Worm (Caenorhabditis elegans) whole organism, dauer: Measurements from ENCODE around the gene dlhd-1.

Experiments
- unc-62 ChIP-seq: sonication (generic microtip); optimal IDR thresholded peaks from 2 replicates; lab custom pipeline; 2017; ENCODE audit warnings: missing biosample characterization, missing genetic modification reagents, missing genetic modification characterization

The dlhd-1 gene

ce11 chrII:1172080-1172575 lies at the start of gene dlhd-1:
Gene dlhd-1 (minus strand): TSS chrII:1172130.
- no peak for TF ChIP-seq unc-62 (GFP tag; lab: Kevin White, UChicago)

ce11 chrII:1217269-1217668 lies 45.3 kb upstream of the dlhd-1 start:
- TF ChIP-seq unc-62 (GFP tag; lab: Kevin White, UChicago), result no peak

- TF ChIP-seq unc-62 (GFP tag; lab: Kevin White, UChicago), result no peak
Observed at ce11 chrII:1214627-1215026, 42.7 kb upstream of the dlhd-1 start.

ce11 chrII:1203523-1203922 lies 31.6 kb upstream of the dlhd-1 start:
- no peak for TF ChIP-seq unc-62 (GFP tag; lab: Kevin White, UChicago)

- no peak for TF ChIP-seq unc-62 (GFP tag; lab: Kevin White, UChicago)
Observed at ce11 chrII:1199987-1200386, 28.1 kb upstream of the dlhd-1 start.

- TF ChIP-seq unc-62 (GFP tag; lab: Kevin White, UChicago), result no peak
Observed at ce11 chrII:1197074-1197473, 25.1 kb upstream of the dlhd-1 start, which contains the start of gene F53A10.2. Gene F53A10.2 (plus strand): TSS chrII:1197374.

- no peak for TF ChIP-seq unc-62 (GFP tag; lab: Kevin White, UChicago)
Observed at ce11 chrII:1196129-1196528, 24.2 kb upstream of the dlhd-1 start.

ce11 chrII:1191853-1192252 lies 19.9 kb upstream of the dlhd-1 start:
- TF ChIP-seq unc-62 (GFP tag; lab: Kevin White, UChicago), result no peak

ce11 chrII:1189652-1190051 lies 17.7 kb upstream of the dlhd-1 start:
- no peak for TF ChIP-seq unc-62 (GFP tag; lab: Kevin White, UChicago)

ce11 chrII:1188137-1188536 lies 16.2 kb upstream of the dlhd-1 start:
- no peak for TF ChIP-seq unc-62 (GFP tag; lab: Kevin White, UChicago)

ce11 chrII:1179223-1179622 lies 7.3 kb upstream of the dlhd-1 start, which contains the start of gene nas-27:
Gene nas-27 (minus strand): TSS chrII:1179323.
- TF ChIP-seq unc-62 (GFP tag; lab: Kevin White, UChicago), result no peak

- no peak for TF ChIP-seq unc-62 (GFP tag; lab: Kevin White, UChicago)
Observed at ce11 chrII:1170842-1171241, 1.1 kb downstream of the dlhd-1 start.

- TF ChIP-seq unc-62 (GFP tag; lab: Kevin White, UChicago), result no peak
Observed at ce11 chrII:1163275-1163674, 8.7 kb downstream of the dlhd-1 start, which contains the start of gene T23F4.2. Gene T23F4.2 (plus strand): TSS chrII:1163575.

- no peak for TF ChIP-seq unc-62 (GFP tag; lab: Kevin White, UChicago)
Observed at ce11 chrII:1159718-1160117, 12.2 kb downstream of the dlhd-1 start.

- TF ChIP-seq unc-62 (GFP tag; lab: Kevin White, UChicago), result no peak
Observed at ce11 chrII:1157135-1157534, 14.8 kb downstream of the dlhd-1 start.

- TF ChIP-seq unc-62 (GFP tag; lab: Kevin White, UChicago), result no peak
Observed at ce11 chrII:1153299-1153698, 18.6 kb downstream of the dlhd-1 start.

ce11 chrII:1152732-1153131 lies 19.2 kb downstream of the dlhd-1 start:
- TF ChIP-seq unc-62 (GFP tag; lab: Kevin White, UChicago), result no peak

ce11 chrII:1151810-1152209 lies 20.1 kb downstream of the dlhd-1 start:
- no peak for TF ChIP-seq unc-62 (GFP tag; lab: Kevin White, UChicago)
